Fruit fly (Drosophila melanogaster) whole organism, embryonic: ENCODE measurements around the gene CG17717.

ENCODE experiments used
- Asciz ChIP-seq: fragments of 200-800 bp; sonication (Bioruptor generic); optimal IDR thresholded peaks from 2 replicates; lab custom pipeline; 2017; ENCODE audit warnings: missing biosample characterization, mild to moderate bottlenecking, missing genetic modification characterization, missing genetic modification reagents
- Bgb ChIP-seq: fragments of 200-800 bp; sonication (Bioruptor generic); IDR thresholded peaks from 2 replicates; pipeline ENCODE4 v1.3.6; 2022; ENCODE audit warnings: missing biosample characterization, missing genetic modification characterization; ENCODE audit not compliant: partially characterized antibody
- BtbVII ChIP-seq: fragments of 200-800 bp; sonication (Bioruptor generic); optimal IDR thresholded peaks from 3 replicates; lab custom pipeline; 2017; ENCODE audit warnings: missing biosample characterization, mild to moderate bottlenecking, missing genetic modification characterization
- CG10543 ChIP-seq: fragments of 200-800 bp; sonication (Bioruptor generic); optimal IDR thresholded peaks from 3 replicates; lab custom pipeline; 2017; ENCODE audit warnings: missing biosample characterization, mild to moderate bottlenecking, missing genetic modification characterization, moderate library complexity
- CG10565 ChIP-seq: fragments of 200-800 bp; sonication (Bioruptor generic); optimal IDR thresholded peaks from 3 replicates; lab custom pipeline; 2016; ENCODE audit warnings: missing biosample characterization, mild to moderate bottlenecking, missing genetic modification characterization
- CG11504 ChIP-seq: fragments of 200-800 bp; sonication (Bioruptor generic); optimal IDR thresholded peaks from 3 replicates; lab custom pipeline; 2019; ENCODE audit warnings: missing biosample characterization, mild to moderate bottlenecking, missing genetic modification characterization, moderate library complexity
- CG12071 ChIP-seq: fragments of 200-800 bp; sonication (Bioruptor generic); optimal IDR thresholded peaks from 3 replicates; lab custom pipeline; 2018; ENCODE audit warnings: missing biosample characterization, mild to moderate bottlenecking, missing genetic modification characterization
- CG12236 ChIP-seq: fragments of 200-800 bp; sonication (Bioruptor generic); optimal IDR thresholded peaks from 2 replicates; lab custom pipeline; 2016; ENCODE audit warnings: missing biosample characterization, missing genetic modification characterization
- CG1233 ChIP-seq: fragments of 200-800 bp; sonication (Bioruptor generic); optimal IDR thresholded peaks from 4 replicates; lab custom pipeline; 2018; ENCODE audit warnings: missing biosample characterization, mild to moderate bottlenecking, missing genetic modification characterization
- CG13424 ChIP-seq: fragments of 200-800 bp; sonication (Bioruptor generic); optimal IDR thresholded peaks from 2 replicates; lab custom pipeline; 2019; ENCODE audit warnings: missing biosample characterization, mild to moderate bottlenecking, missing genetic modification characterization, moderate library complexity
- CG15696 ChIP-seq: fragments of 200-800 bp; sonication (Bioruptor generic); optimal IDR thresholded peaks from 2 replicates; lab custom pipeline; 2019; ENCODE audit warnings: missing biosample characterization, mild to moderate bottlenecking, missing genetic modification characterization, moderate library complexity
- CG1602 ChIP-seq: fragments of 200-800 bp; sonication (Bioruptor generic); optimal IDR thresholded peaks from 3 replicates; lab custom pipeline; 2016; ENCODE audit warnings: missing biosample characterization, missing genetic modification characterization
- CG17829 ChIP-seq: fragments of 200-800 bp; optimal IDR thresholded peaks from 2 replicates; lab custom pipeline; 2019; ENCODE audit warnings: missing biosample characterization, mild to moderate bottlenecking, missing genetic modification characterization, moderate library complexity
- CG1792 ChIP-seq: fragments of 200-800 bp; sonication (Bioruptor generic); optimal IDR thresholded peaks from 2 replicates; lab custom pipeline; 2016; ENCODE audit warnings: missing biosample characterization, missing genetic modification characterization
- CG3065 ChIP-seq: fragments of 200-800 bp; sonication (Bioruptor generic); optimal IDR thresholded peaks from 2 replicates; lab custom pipeline; 2016; ENCODE audit warnings: missing biosample characterization, missing genetic modification characterization
- CG31388 ChIP-seq: fragments of 200-800 bp; sonication (Bioruptor generic); optimal IDR thresholded peaks from 2 replicates; lab custom pipeline; 2016; ENCODE audit warnings: missing biosample characterization, missing genetic modification characterization
- CG32772 ChIP-seq: fragments of 200-800 bp; sonication (Bioruptor generic); IDR thresholded peaks from 2 replicates; pipeline ENCODE4 v1.3.6; 2022; ENCODE audit warnings: missing biosample characterization, missing genetic modification characterization
- CG3281 ChIP-seq: fragments of 200-800 bp; sonication (Bioruptor generic); optimal IDR thresholded peaks from 3 replicates; lab custom pipeline; 2017; ENCODE audit warnings: missing biosample characterization, mild to moderate bottlenecking, missing genetic modification characterization
- CG3838 ChIP-seq: fragments of 200-800 bp; sonication (Bioruptor generic); optimal IDR thresholded peaks from 3 replicates; lab custom pipeline; 2016; ENCODE audit warnings: missing biosample characterization, missing genetic modification characterization
- CG3995 ChIP-seq: fragments of 200-800 bp; sonication (Bioruptor generic); optimal IDR thresholded peaks from 3 replicates; lab custom pipeline; 2016; ENCODE audit warnings: missing biosample characterization, missing genetic modification characterization
- CG6813 ChIP-seq: fragments of 200-800 bp; sonication (Bioruptor generic); optimal IDR thresholded peaks from 2 replicates; lab custom pipeline; 2017; ENCODE audit warnings: missing biosample characterization, missing genetic modification characterization, mild to moderate bottlenecking, moderate library complexity, missing genetic modification reagents
- CG8281 ChIP-seq: fragments of 200-800 bp; sonication (Bioruptor generic); optimal IDR thresholded peaks from 2 replicates; lab custom pipeline; 2018; ENCODE audit warnings: missing biosample characterization, mild to moderate bottlenecking, missing genetic modification characterization, moderate library complexity
- CG8290 ChIP-seq, 3 experiments: fragments of 200-800 bp; sonication (Bioruptor generic); optimal IDR thresholded peaks; 2 replicates each; lab custom pipeline; 2016 to 2019; ENCODE audit warnings: missing biosample characterization in 3 of 3, missing genetic modification characterization in 3 of 3, mild to moderate bottlenecking in 2 of 3, moderate library complexity in 1 of 3
- CG8388 ChIP-seq: fragments of 200-800 bp; sonication (Bioruptor generic); optimal IDR thresholded peaks from 2 replicates; lab custom pipeline; 2019; ENCODE audit warnings: missing biosample characterization, mild to moderate bottlenecking, missing genetic modification characterization, moderate library complexity
- CG8924 ChIP-seq: fragments of 200-800 bp; optimal IDR thresholded peaks from 3 replicates; lab custom pipeline; 2019; ENCODE audit warnings: missing biosample characterization, mild to moderate bottlenecking, missing genetic modification characterization, moderate library complexity
- CG9609 ChIP-seq: fragments of 200-800 bp; sonication (Bioruptor generic); optimal IDR thresholded peaks from 3 replicates; lab custom pipeline; 2016; ENCODE audit warnings: missing biosample characterization, missing genetic modification characterization
- Deaf1 ChIP-seq: fragments of 200-800 bp; optimal IDR thresholded peaks from 3 replicates; lab custom pipeline; 2019; ENCODE audit warnings: missing biosample characterization, mild to moderate bottlenecking, missing genetic modification characterization, moderate library complexity
- Dfd ChIP-seq, 2 experiments: fragments of >200 bp; optimal IDR thresholded peaks; 2 replicates each; lab custom pipeline; 2017; ENCODE audit warnings: missing biosample characterization in 2 of 2, missing genetic modification characterization in 2 of 2
- NC2β ChIP-seq: fragments of 200-800 bp; sonication (Bioruptor generic); optimal IDR thresholded peaks from 2 replicates; lab custom pipeline; 2016; ENCODE audit warnings: missing biosample characterization, missing genetic modification characterization
- Neu2 ChIP-seq: fragments of 200-800 bp; sonication (Bioruptor generic); optimal IDR thresholded peaks from 3 replicates; lab custom pipeline; 2016; ENCODE audit warnings: missing biosample characterization, missing genetic modification characterization, borderline replicate concordance
- Sry-β ChIP-seq: fragments of 200-800 bp; sonication (Bioruptor generic); optimal IDR thresholded peaks from 2 replicates; lab custom pipeline; 2018; ENCODE audit warnings: missing biosample characterization, mild to moderate bottlenecking, missing genetic modification characterization, moderate library complexity
- Sry-δ ChIP-seq: fragments of 200-800 bp; sonication (Bioruptor generic); optimal IDR thresholded peaks from 2 replicates; lab custom pipeline; 2016; ENCODE audit warnings: missing biosample characterization, missing genetic modification characterization
- TFAM ChIP-seq: fragments of 200-800 bp; sonication (Bioruptor generic); optimal IDR thresholded peaks from 2 replicates; lab custom pipeline; 2017; ENCODE audit warnings: missing biosample characterization, missing genetic modification characterization, inconsistent platforms
- Trl ChIP-seq, 3 experiments: fragments of >200 bp in 2 of 3; fragments of 200-800 bp in 1 of 3; sonication (Bioruptor generic) in 1 of 3; optimal IDR thresholded peaks; 2 replicates in 1 of 3; 3 replicates in 2 of 3; lab custom pipeline; 2016 to 2017; ENCODE audit warnings: missing biosample characterization in 1 of 3, missing genetic modification characterization in 1 of 3
- Xbp1 ChIP-seq: fragments of 200-800 bp; sonication (Bioruptor generic); optimal IDR thresholded peaks from 3 replicates; lab custom pipeline; 2016; ENCODE audit warnings: missing biosample characterization, mild to moderate bottlenecking, missing genetic modification characterization
- amos ChIP-seq: fragments of 200-800 bp; sonication (Bioruptor generic); IDR thresholded peaks from 2 replicates; pipeline ENCODE4 v1.3.6; 2022; ENCODE audit warnings: missing biosample characterization, missing genetic modification characterization; ENCODE audit not compliant: partially characterized antibody
- ase ChIP-seq: fragments of 200-800 bp; sonication (Bioruptor generic); IDR thresholded peaks from 3 replicates; pipeline ENCODE4 v1.3.6; 2022; ENCODE audit warnings: missing biosample characterization, missing genetic modification characterization
- chn ChIP-seq: fragments of 200-800 bp; sonication (Bioruptor generic); optimal IDR thresholded peaks from 2 replicates; lab custom pipeline; 2016; ENCODE audit warnings: missing biosample characterization, missing genetic modification characterization
- dan ChIP-seq: fragments of 200-800 bp; sonication (Bioruptor generic); IDR thresholded peaks from 2 replicates; pipeline ENCODE4 v1.3.6; 2022; ENCODE audit warnings: missing biosample characterization, missing genetic modification characterization
- fru ChIP-seq: fragments of >200 bp; optimal IDR thresholded peaks from 2 replicates; lab custom pipeline; 2017
- grn ChIP-seq: fragments of 200-800 bp; sonication (Bioruptor generic); optimal IDR thresholded peaks from 3 replicates; lab custom pipeline; 2017; ENCODE audit warnings: missing biosample characterization, missing genetic modification characterization
- h ChIP-seq: fragments of >200 bp; optimal IDR thresholded peaks from 2 replicates; lab custom pipeline; 2017
- kay ChIP-seq: fragments of 200-800 bp; sonication (Bioruptor generic); optimal IDR thresholded peaks from 2 replicates; lab custom pipeline; 2016; ENCODE audit warnings: missing biosample characterization, missing genetic modification characterization
- shn ChIP-seq: fragments of 200-800 bp; sonication (Bioruptor generic); optimal IDR thresholded peaks from 3 replicates; lab custom pipeline; 2016; ENCODE audit warnings: missing biosample characterization, missing genetic modification characterization
- sisA ChIP-seq: fragments of 200-800 bp; sonication (Bioruptor generic); IDR thresholded peaks from 2 replicates; pipeline ENCODE4 v1.3.6; 2022; ENCODE audit warnings: missing biosample characterization, missing genetic modification characterization
- sug ChIP-seq: fragments of 200-800 bp; optimal IDR thresholded peaks from 2 replicates; lab custom pipeline; 2019; ENCODE audit warnings: missing biosample characterization, mild to moderate bottlenecking, missing genetic modification characterization, moderate library complexity
- tx ChIP-seq: fragments of 200-800 bp; sonication (Bioruptor generic); optimal IDR thresholded peaks from 2 replicates; lab custom pipeline; 2016; ENCODE audit warnings: missing biosample characterization, missing genetic modification characterization
- unc-4 ChIP-seq: fragments of 200-800 bp; sonication (Bioruptor generic); IDR thresholded peaks from 2 replicates; pipeline ENCODE4 v1.3.6; 2022; ENCODE audit warnings: missing biosample characterization, missing genetic modification characterization; ENCODE audit not compliant: partially characterized antibody
- vnd ChIP-seq: fragments of 200-800 bp; sonication (Bioruptor generic); IDR thresholded peaks from 3 replicates; pipeline ENCODE4 v1.3.6; 2022; ENCODE audit warnings: missing biosample characterization, missing genetic modification characterization; ENCODE audit not compliant: partially characterized antibody

The CG17717 gene

dm6 chrX:6571234-6571915 lies 17.7 kb upstream of the CG17717 start (continued):
- TF ChIP-seq kay (GFP tag; lab: Kevin White, UChicago), result peak; percentile 60
- peak; percentile 92 for TF ChIP-seq CG8924 (tag; lab: Kevin White, UChicago)
- peak; percentile 35 for TF ChIP-seq shn (GFP tag; lab: Kevin White, UChicago)
- TF ChIP-seq CG17829 (tag; lab: Kevin White, UChicago), result peak; percentile 95
- peak; percentile 93 for TF ChIP-seq CG11504 (tag; lab: Kevin White, UChicago)
- peak; percentile 38 for TF ChIP-seq CG10565 (GFP tag; lab: Kevin White, UChicago)
- peak; percentile 83 for TF ChIP-seq CG32772
- TF ChIP-seq Trl (optimal IDR thresholded peaks at IDR 0.05; lab: Kevin White, UChicago), result peak in 1 of 2 experiments; percentile 55
- no peak for TF ChIP-seq Trl (GFP tag; optimal IDR thresholded peaks at IDR 0.05; lab: Kevin White, UChicago)
- peak; percentile 59 for TF ChIP-seq chn (GFP tag; lab: Kevin White, UChicago)
- no peak for TF ChIP-seq vnd
- peak; percentile 93 for TF ChIP-seq CG8388 (GFP tag; lab: Kevin White, UChicago)
- TF ChIP-seq CG1233 (GFP tag; lab: Kevin White, UChicago), result peak; percentile 87
- TF ChIP-seq NC2β (GFP tag; lab: Kevin White, UChicago), result peak; percentile 21
- TF ChIP-seq CG1792 (GFP tag; lab: Kevin White, UChicago), result no peak
- no peak for TF ChIP-seq CG3995 (GFP tag; lab: Kevin White, UChicago)
- peak; percentile 94 for TF ChIP-seq CG13424 (tag; lab: Kevin White, UChicago)
- TF ChIP-seq Sry-β (GFP tag; lab: Kevin White, UChicago), result peak; percentile 60
- TF ChIP-seq ase (GFP tag; lab: Robert Waterston, UW), result peak; percentile 55; the same call in 2 of the 3 replicates
- no peak for TF ChIP-seq CG12236
- peak; percentile 77 for TF ChIP-seq CG1602 (GFP tag; lab: Kevin White, UChicago)
- no peak for TF ChIP-seq Sry-δ (GFP tag; lab: Kevin White, UChicago)
- TF ChIP-seq CG6813 (GFP tag; lab: Kevin White, UChicago), result peak; percentile 82
- no peak for TF ChIP-seq Neu2 (GFP tag; lab: Kevin White, UChicago)
- TF ChIP-seq grn (GFP tag; lab: Kevin White, UChicago), result peak; percentile 10
- TF ChIP-seq CG8290 (GFP tag; optimal IDR thresholded peaks at IDR 0.05; lab: Kevin White, UChicago), result no peak
- TF ChIP-seq CG8290 (tag; optimal IDR thresholded peaks at IDR 0.05; lab: Kevin White, UChicago), result peak; percentile 17 to 62
- TF ChIP-seq CG15696, result peak; percentile 89
- no peak for TF ChIP-seq amos (GFP tag; lab: Robert Waterston, UW)
- peak; percentile 67 for TF ChIP-seq Deaf1 (tag; lab: Kevin White, UChicago)
- peak; percentile 72 for TF ChIP-seq CG8281 (tag; lab: Kevin White, UChicago)
- TF ChIP-seq CG10543 (GFP tag; lab: Kevin White, UChicago), result peak; percentile 61
- no peak for TF ChIP-seq CG9609
- no peak for TF ChIP-seq Bgb
- TF ChIP-seq Xbp1, result peak; percentile 86
- TF ChIP-seq fru, result no peak
- peak; percentile 61 for TF ChIP-seq CG31388 (GFP tag; lab: Kevin White, UChicago)
- TF ChIP-seq CG3281 (GFP tag; lab: Kevin White, UChicago), result peak; percentile 82
- peak; percentile 40 for TF ChIP-seq CG3065
- no peak for TF ChIP-seq Dfd (GFP tag; optimal IDR thresholded peaks at IDR 0.05; lab: Kevin White, UChicago)
- TF ChIP-seq dan (GFP tag; lab: Robert Waterston, UW), result peak; percentile 47; the same call in 1 of the 2 replicates
- peak; percentile 88 for TF ChIP-seq Asciz (GFP tag; lab: Kevin White, UChicago)
- no peak for TF ChIP-seq CG3838
- peak; percentile 76 for TF ChIP-seq sug
- TF ChIP-seq unc-4 (GFP tag; lab: Robert Waterston, UW), result no peak
- TF ChIP-seq sisA, result peak; percentile 80
- TF ChIP-seq CG12071 (GFP tag; lab: Kevin White, UChicago), result peak; percentile 57
- TF ChIP-seq BtbVII (GFP tag; lab: Kevin White, UChicago), result peak; percentile 71
- no peak for TF ChIP-seq tx (GFP tag; lab: Kevin White, UChicago)
- TF ChIP-seq h (lab: Kevin White, UChicago), result no peak
- TF ChIP-seq TFAM, result peak; percentile 40
